Fruit fly (Drosophila melanogaster): ENCODE measurements around the gene pad.

pad gene

DNA sequence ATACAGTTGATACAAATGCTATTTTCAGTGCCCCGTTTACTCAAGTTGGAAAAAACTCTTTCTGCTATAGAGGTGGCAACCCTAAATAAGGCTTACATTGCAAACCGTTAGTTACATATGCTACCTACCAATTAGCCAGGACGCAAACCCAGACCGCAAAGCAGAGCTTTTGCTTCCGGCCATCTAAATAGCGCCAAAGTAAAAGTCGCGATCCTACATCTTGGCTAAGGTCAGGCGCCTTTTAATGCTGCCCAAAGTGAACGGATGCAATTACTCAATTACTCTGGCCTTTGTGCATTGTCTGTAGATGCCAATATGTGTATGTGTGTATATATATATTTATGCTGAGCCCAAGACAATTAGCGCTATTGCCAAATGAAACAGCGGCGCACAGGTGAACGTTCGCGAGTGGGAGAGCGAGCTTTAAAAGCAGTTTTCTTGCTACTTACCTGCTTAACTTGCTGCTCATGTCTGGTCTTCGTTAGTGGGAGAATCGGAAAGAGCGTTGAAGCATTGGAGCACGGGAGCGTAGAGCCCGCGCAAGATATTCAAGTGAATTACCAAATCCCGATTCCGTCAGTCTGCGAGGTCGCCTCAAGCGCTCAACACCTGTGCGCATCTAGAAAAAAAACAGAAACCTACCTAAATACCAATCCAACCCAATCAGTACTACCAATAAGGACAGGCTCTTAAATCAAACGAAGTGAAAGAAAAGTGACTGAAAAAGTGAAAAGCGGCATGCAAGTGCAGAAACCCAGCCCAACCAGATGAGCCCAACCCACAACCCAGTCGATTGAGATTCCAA is 36.7 kb upstream of the pad start, which contains the start of gene Zip89B (continued):
- TF ChIP-seq Taf1 (GFP tag; IDR thresholded peaks at IDR 0.05) (peak; percentile 33; the same call in 1 of the 2 replicates), CG3847 (GFP tag; IDR thresholded peaks at IDR 0.05) (no peak), CTCF (GFP tag; optimal IDR thresholded peaks at IDR 0.05) (peak; percentile 84), Deaf1 (tag; optimal IDR thresholded peaks at IDR 0.05) (peak; percentile 1), nom (GFP tag; optimal IDR thresholded peaks at IDR 0.05) (peak; percentile 46), lov (optimal IDR thresholded peaks at IDR 0.05) (no peak), lov (GFP tag; IDR thresholded peaks at IDR 0.05) (no peak)

DNA sequence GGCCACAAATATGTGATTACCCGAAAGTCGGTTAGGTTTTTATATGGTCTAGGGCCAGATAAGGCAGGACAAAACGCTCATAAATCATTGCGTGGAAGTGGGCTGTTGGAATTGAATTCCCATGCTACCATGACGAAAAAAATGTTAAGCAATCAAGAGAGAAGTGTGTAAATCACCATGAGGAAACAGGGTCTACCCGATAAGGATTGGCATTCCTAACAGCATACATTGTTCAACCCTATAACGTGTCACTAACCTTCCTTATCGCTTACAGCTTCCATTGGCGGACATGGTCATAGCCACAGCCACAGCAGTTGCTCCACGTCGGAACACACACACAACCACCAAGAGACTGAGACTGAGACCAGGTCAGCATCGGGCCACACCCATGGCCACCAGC is 34.1 kb upstream of the pad start:
- TF ChIP-seq CG12236 (GFP tag; optimal IDR thresholded peaks at IDR 0.05) = no peak
- TF ChIP-seq Med (GFP tag) = peak; percentile 28
- TF ChIP-seq ATbp (GFP tag; optimal IDR thresholded peaks at IDR 0.05) = no peak
- TF ChIP-seq trem (tag; optimal IDR thresholded peaks at IDR 0.05) = no peak
- no peak for TF ChIP-seq kay (GFP tag; optimal IDR thresholded peaks at IDR 0.05)
- TF ChIP-seq chm (GFP tag; IDR thresholded peaks at IDR 0.05) = no peak
- no peak for TF ChIP-seq chinmo (GFP tag; IDR thresholded peaks at IDR 0.05; ENCODE audit: partially characterized antibody)
- no peak for TF ChIP-seq Sry-δ (GFP tag; optimal IDR thresholded peaks at IDR 0.05)
- TF ChIP-seq schlank (tag; optimal IDR thresholded peaks at IDR 0.05) = no peak
- TF ChIP-seq Gug (GFP tag; IDR thresholded peaks at IDR 0.05) = no peak
- no peak for TF ChIP-seq psq (GFP tag; optimal IDR thresholded peaks at IDR 0.05)
- TF ChIP-seq CG4730 (GFP tag; IDR thresholded peaks at IDR 0.05) = no peak
- no peak for TF ChIP-seq hbn (GFP tag; IDR thresholded peaks at IDR 0.05; ENCODE audit: partially characterized antibody)
- no peak for TF ChIP-seq E2f1 (GFP tag; IDR thresholded peaks at IDR 0.05)
- no peak for TF ChIP-seq Fer1 (GFP tag; optimal IDR thresholded peaks at IDR 0.05)
- no peak for TF ChIP-seq Dbx (GFP tag; IDR thresholded peaks at IDR 0.05)
- no peak for TF ChIP-seq CG2116 (GFP tag; optimal IDR thresholded peaks at IDR 0.05)
- TF ChIP-seq Pdp1 (GFP tag; optimal IDR thresholded peaks at IDR 0.05) = peak in 1 of 2 experiments; percentile 54
- no peak for TF ChIP-seq CG10321 (GFP tag; IDR thresholded peaks at IDR 0.05)
- TF ChIP-seq tup (GFP tag; optimal IDR thresholded peaks at IDR 0.05) = no peak
- no peak for TF ChIP-seq tio (GFP tag; optimal IDR thresholded peaks at IDR 0.05)
- no peak for TF ChIP-seq CG13424 (tag; optimal IDR thresholded peaks at IDR 0.05)
- no peak for TF ChIP-seq zfh2 (GFP tag; optimal IDR thresholded peaks at IDR 0.05)
- TF ChIP-seq CG4282 (GFP tag; optimal IDR thresholded peaks at IDR 0.05) = no peak
- TF ChIP-seq CG7987 (GFP tag; optimal IDR thresholded peaks at IDR 0.05) = no peak
- no peak for TF ChIP-seq sens-2 (GFP tag; IDR thresholded peaks at IDR 0.05)
- no peak for TF ChIP-seq HmgZ (tag; optimal IDR thresholded peaks at IDR 0.05)
- peak; percentile 44 for TF ChIP-seq sd (tag; optimal IDR thresholded peaks at IDR 0.05)
- TF ChIP-seq CG31388 (GFP tag; optimal IDR thresholded peaks at IDR 0.05) = no peak
- peak; percentile 0 for TF ChIP-seq CG15479 (GFP tag; optimal IDR thresholded peaks at IDR 0.05)
- TF ChIP-seq CG9797 (GFP tag; optimal IDR thresholded peaks at IDR 0.05) = no peak
- no peak for TF ChIP-seq z (GFP tag; IDR thresholded peaks at IDR 0.05)
- TF ChIP-seq CG10462 (GFP tag; optimal IDR thresholded peaks at IDR 0.05) = no peak
- TF ChIP-seq stwl (tag; optimal IDR thresholded peaks at IDR 0.05) = no peak
